Fruit fly (Drosophila melanogaster) whole organism, wandering third instar larva: ENCODE measurements around the gene eIF1A.

Source experiments
- Hnf4 ChIP-seq: fragments of 200-800 bp; sonication (Bioruptor generic); optimal IDR thresholded peaks from 2 replicates; lab custom pipeline; 2016; ENCODE audit warnings: missing biosample characterization, mild to moderate bottlenecking, missing genetic modification characterization
- Mio ChIP-seq: sonication (Bioruptor generic); optimal IDR thresholded peaks from 2 replicates; lab custom pipeline; 2016; ENCODE audit warnings: missing biosample characterization, missing genetic modification characterization
- psq ChIP-seq: fragments of 200-800 bp; sonication (Bioruptor generic); optimal IDR thresholded peaks from 3 replicates; lab custom pipeline; 2017; ENCODE audit warnings: missing biosample characterization, mild to moderate bottlenecking, missing genetic modification characterization, moderate library complexity

DNA sequence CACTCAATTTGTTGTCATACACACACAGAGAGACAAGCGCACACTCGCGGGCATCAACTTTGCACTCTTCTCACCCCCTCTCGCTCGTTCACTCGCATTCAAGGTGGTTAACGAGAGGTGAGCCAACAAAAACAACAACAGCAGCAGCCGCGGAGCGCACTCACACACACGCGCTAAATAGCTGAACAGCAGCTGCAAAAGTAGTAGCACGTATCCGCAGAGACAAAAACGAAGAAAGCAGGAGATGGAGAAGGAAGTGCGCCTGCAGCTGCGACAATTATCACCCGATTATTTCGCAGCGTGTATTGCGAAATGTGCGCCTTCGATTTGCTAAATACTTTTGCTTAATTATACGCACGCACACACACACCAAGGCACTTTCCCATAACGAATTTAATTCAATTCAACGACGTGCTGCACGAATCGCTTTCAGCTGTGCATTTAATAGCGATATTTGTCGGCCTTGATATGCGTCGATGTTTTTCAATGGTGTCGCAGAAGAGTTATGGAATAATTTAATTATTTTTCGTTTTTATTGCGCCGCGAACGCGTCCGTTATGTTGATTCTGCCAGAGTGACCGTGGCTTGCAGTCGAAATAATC is 23.9 kb downstream of the eIF1A start:
- TF ChIP-seq psq (GFP tag; lab: Kevin White, UChicago): peak; percentile 6
- TF ChIP-seq Hnf4 (GFP tag; lab: Kevin White, UChicago): peak; percentile 58
- peak; percentile 63 for TF ChIP-seq Mio (GFP tag; lab: Kevin White, UChicago)
